Worm (Caenorhabditis elegans) whole organism, L3 larva: ENCODE results near the gene C40A11.2.

ENCODE experiments used
- ZK546.5 ChIP-seq: sonication (generic microtip); optimal IDR thresholded peaks from 2 replicates; lab custom pipeline; 2017; ENCODE audit warnings: missing biosample characterization, missing genetic modification characterization
- aly-2 ChIP-seq: fragments of 150-350 bp; optimal IDR thresholded peaks from 2 replicates; lab custom pipeline; 2014; ENCODE audit warnings: missing biosample characterization, missing genetic modification characterization
- ceh-16 ChIP-seq: sonication (generic microtip); optimal IDR thresholded peaks from 2 replicates; lab custom pipeline; 2017; ENCODE audit warnings: missing biosample characterization, missing genetic modification characterization
- ceh-28 ChIP-seq: fragments of 150-350 bp; optimal IDR thresholded peaks from 2 replicates; lab custom pipeline; 2014; ENCODE audit warnings: missing biosample characterization, missing genetic modification reagents, missing genetic modification characterization
- ceh-82 ChIP-seq: fragments of 150-350 bp; optimal IDR thresholded peaks from 2 replicates; lab custom pipeline; 2014; ENCODE audit warnings: missing biosample characterization, missing genetic modification characterization
- ceh-9 ChIP-seq: sonication (generic microtip); optimal IDR thresholded peaks from 2 replicates; lab custom pipeline; 2018; ENCODE audit warnings: missing biosample characterization, missing genetic modification characterization
- daf-12 ChIP-seq: fragments of 150-350 bp; optimal IDR thresholded peaks from 2 replicates; lab custom pipeline; 2014; ENCODE audit warnings: missing biosample characterization, missing genetic modification reagents, missing genetic modification characterization
- egl-27 ChIP-seq: sonication (generic microtip); optimal IDR thresholded peaks from 4 replicates; lab custom pipeline; 2017; ENCODE audit warnings: missing biosample characterization, missing genetic modification reagents, missing genetic modification characterization
- elt-2 ChIP-seq: sonication (generic microtip); optimal IDR thresholded peaks from 2 replicates; lab custom pipeline; 2016; ENCODE audit warnings: missing genetic modification reagents, mild to moderate bottlenecking, missing genetic modification characterization, missing compliant biosample characterization
- elt-3 ChIP-seq, 3 experiments: fragments of 150-350 bp in 1 of 3; sonication (generic microtip) in 2 of 3; optimal IDR thresholded peaks; 2 replicates in 2 of 3; 4 replicates in 1 of 3; lab custom pipeline; 2014 to 2017; ENCODE audit warnings: missing biosample characterization in 3 of 3, missing genetic modification characterization in 3 of 3
- eor-1 ChIP-seq, 2 experiments: fragments of 150-350 bp; optimal IDR thresholded peaks; 2 replicates each; lab custom pipeline; 2014 to 2018; ENCODE audit warnings: missing biosample characterization in 2 of 2, missing genetic modification characterization in 2 of 2
- fkh-10 ChIP-seq: sonication (generic microtip); optimal IDR thresholded peaks from 2 replicates; lab custom pipeline; 2017; ENCODE audit warnings: missing biosample characterization, missing genetic modification reagents, missing genetic modification characterization
- fos-1 ChIP-seq: fragments of 150-350 bp; optimal IDR thresholded peaks from 2 replicates; lab custom pipeline; 2014; ENCODE audit warnings: missing biosample characterization, missing genetic modification characterization
- lin-15B ChIP-seq: fragments of 150-350 bp; optimal IDR thresholded peaks from 2 replicates; lab custom pipeline; 2014; ENCODE audit warnings: missing biosample characterization, missing genetic modification characterization
- lin-39 ChIP-seq: fragments of 150-350 bp; optimal IDR thresholded peaks from 2 replicates; lab custom pipeline; 2018; ENCODE audit warnings: missing biosample characterization, missing genetic modification reagents, missing genetic modification characterization
- lsy-12 ChIP-seq: sonication (generic microtip); optimal IDR thresholded peaks from 2 replicates; lab custom pipeline; 2016; ENCODE audit warnings: mild to moderate bottlenecking, missing genetic modification characterization, missing compliant biosample characterization
- nfya-1 ChIP-seq: sonication (generic microtip); optimal IDR thresholded peaks from 2 replicates; lab custom pipeline; 2017; ENCODE audit warnings: missing genetic modification characterization, mild to moderate bottlenecking, missing compliant biosample characterization, antibody characterized with exemption, moderate library complexity; ENCODE audit not compliant: insufficient read depth
- nhr-11 ChIP-seq: fragments of 150-350 bp; optimal IDR thresholded peaks from 2 replicates; lab custom pipeline; 2014; ENCODE audit warnings: missing biosample characterization, missing genetic modification characterization
- nhr-23 ChIP-seq: fragments of 150-350 bp; optimal IDR thresholded peaks from 2 replicates; lab custom pipeline; 2014; ENCODE audit warnings: missing biosample characterization, missing genetic modification reagents, missing genetic modification characterization
- nhr-237 ChIP-seq: fragments of 150-350 bp; optimal IDR thresholded peaks from 2 replicates; lab custom pipeline; 2014; ENCODE audit warnings: missing biosample characterization, missing genetic modification characterization
- nhr-25 ChIP-seq: sonication (generic microtip); optimal IDR thresholded peaks from 2 replicates; lab custom pipeline; 2017; ENCODE audit warnings: missing biosample characterization, missing genetic modification characterization
- nhr-28 ChIP-seq: fragments of 150-350 bp; optimal IDR thresholded peaks from 2 replicates; lab custom pipeline; 2014; ENCODE audit warnings: missing biosample characterization, missing genetic modification characterization
- nhr-43 ChIP-seq: sonication (generic microtip); optimal IDR thresholded peaks from 2 replicates; lab custom pipeline; 2016; ENCODE audit warnings: mild to moderate bottlenecking, missing genetic modification characterization, missing compliant biosample characterization; ENCODE audit not compliant: poor library complexity, severe bottlenecking
- nhr-77 ChIP-seq: fragments of 150-350 bp; optimal IDR thresholded peaks from 2 replicates; lab custom pipeline; 2014; ENCODE audit warnings: missing biosample characterization, missing genetic modification characterization
- pha-4 ChIP-seq: fragments of 150-350 bp; optimal IDR thresholded peaks from 2 replicates; lab custom pipeline; 2014; ENCODE audit warnings: missing biosample characterization, missing genetic modification reagents, missing genetic modification characterization
- pqm-1 ChIP-seq: fragments of 150-350 bp; optimal IDR thresholded peaks from 2 replicates; lab custom pipeline; 2017; ENCODE audit warnings: missing biosample characterization, missing genetic modification characterization, inconsistent platforms
- sea-2 ChIP-seq: fragments of 150-350 bp; sonication (generic microtip); optimal IDR thresholded peaks from 4 replicates; lab custom pipeline; 2014; ENCODE audit warnings: missing biosample characterization, missing genetic modification reagents, missing genetic modification characterization
- tbx-2 ChIP-seq: sonication (generic microtip); optimal IDR thresholded peaks from 2 replicates; lab custom pipeline; 2016; ENCODE audit warnings: mild to moderate bottlenecking, missing genetic modification characterization, missing compliant biosample characterization
- unc-39 ChIP-seq: sonication (generic microtip); optimal IDR thresholded peaks from 4 replicates; lab custom pipeline; 2017; ENCODE audit warnings: missing biosample characterization, missing genetic modification characterization
- unc-62 ChIP-seq: fragments of 150-350 bp; sonication (generic microtip); optimal IDR thresholded peaks from 4 replicates; lab custom pipeline; 2014; ENCODE audit warnings: missing biosample characterization, missing genetic modification reagents, missing genetic modification characterization
- ztf-11 ChIP-seq: fragments of 150-350 bp; optimal IDR thresholded peaks from 2 replicates; lab custom pipeline; 2014; ENCODE audit warnings: missing biosample characterization, missing genetic modification characterization
- ztf-4 ChIP-seq: fragments of 150-350 bp; optimal IDR thresholded peaks from 2 replicates; lab custom pipeline; 2014; ENCODE audit warnings: missing biosample characterization, missing genetic modification characterization

C40A11.2 gene

ce11 chrII:2175367-2175766 is 28.6 kb downstream of the C40A11.2 start, which contains the start of gene C33C12.7:
Gene C33C12.7, minus strand, starts transcription at chrII:2175467.
- TF ChIP-seq sea-2 (no peak), fkh-10 (GFP tag; lab: Kevin White, UChicago) (no peak), ZK546.5 (tag; lab: Kevin White, UChicago) (no peak), unc-39 (no peak), nhr-25 (tag; lab: Kevin White, UChicago) (no peak), nhr-28 (tag; lab: Kevin White, UChicago) (no peak), nhr-43 (tag; lab: Kevin White, UChicago) (no peak), nhr-237 (tag; lab: Kevin White, UChicago) (no peak), nhr-77 (tag; lab: Kevin White, UChicago) (no peak), aly-2 (tag; lab: Kevin White, UChicago) (no peak), nhr-23 (tag; lab: Kevin White, UChicago) (no peak), egl-27 (tag; lab: Kevin White, UChicago) (no peak), nfya-1 (tag; lab: Kevin White, UChicago) (no peak), ceh-9 (tag; lab: Kevin White, UChicago) (no peak), elt-3 (tag; optimal IDR thresholded peaks at IDR 0.05; lab: Kevin White, UChicago) (no peak), nhr-11 (tag; lab: Kevin White, UChicago) (no peak), lsy-12 (tag; lab: Kevin White, UChicago) (no peak), daf-12 (no peak), lin-15B (tag; lab: Kevin White, UChicago) (no peak), fos-1 (tag; lab: Kevin White, UChicago) (no peak)

ce11 chrII:2176688-2177087 is 29.9 kb downstream of the C40A11.2 start, which contains the start of gene gba-1:
Gene gba-1, plus strand, starts transcription at chrII:2176741.
- TF ChIP-seq eor-1 (tag; optimal IDR thresholded peaks at IDR 0.05; lab: Kevin White, UChicago) (no peak), pqm-1 (tag; lab: Kevin White, UChicago) (peak; percentile 57), elt-2 (tag; lab: Kevin White, UChicago) (peak; percentile 79), pha-4 (tag; lab: Kevin White, UChicago) (peak; percentile 19)

- TF ChIP-seq ZK546.5 (tag; lab: Kevin White, UChicago), result no peak
- no peak for TF ChIP-seq ceh-82 (tag; lab: Kevin White, UChicago)
- TF ChIP-seq elt-3 (tag; optimal IDR thresholded peaks at IDR 0.05; lab: Kevin White, UChicago), result no peak
- no peak for TF ChIP-seq elt-2 (tag; lab: Kevin White, UChicago)
- no peak for TF ChIP-seq nhr-28 (tag; lab: Kevin White, UChicago)
- TF ChIP-seq unc-62, result no peak
- TF ChIP-seq ceh-28 (tag; lab: Kevin White, UChicago), result no peak
- TF ChIP-seq ztf-11 (tag; lab: Kevin White, UChicago), result no peak
- TF ChIP-seq ceh-16 (tag; lab: Kevin White, UChicago), result no peak
- no peak for TF ChIP-seq lsy-12 (tag; lab: Kevin White, UChicago)
- TF ChIP-seq ztf-4 (tag; lab: Kevin White, UChicago), result no peak
- TF ChIP-seq fkh-10 (GFP tag; lab: Kevin White, UChicago), result no peak
Observed at ce11 chrII:2177735-2178134, 31.0 kb downstream of the C40A11.2 start.

- peak; percentile 63 for TF ChIP-seq elt-2 (tag; lab: Kevin White, UChicago)
- no peak for TF ChIP-seq fos-1 (tag; lab: Kevin White, UChicago)
- peak; percentile 54 for TF ChIP-seq pqm-1 (tag; lab: Kevin White, UChicago)
- TF ChIP-seq sea-2, result no peak
- TF ChIP-seq, all 47 proteins: peak for 2
Observed at ce11 chrII:2186329-2186728, 39.6 kb downstream of the C40A11.2 start, which contains the start of gene gba-2. Gene gba-2, minus strand, starts transcription at chrII:2186434.

ce11 chrII:2186730-2187129 is 40.0 kb downstream of the C40A11.2 start:
- TF ChIP-seq fkh-10 (GFP tag; lab: Kevin White, UChicago) (no peak), lin-39 (tag; lab: Kevin White, UChicago) (no peak), tbx-2 (no peak)
